Fruit fly (Drosophila melanogaster): ENCODE results near the gene CG4325.

Gene CG4325

dm6 chrX:2065073-2065472 is 21.5 kb upstream of the CG4325 start, which contains the start of gene CG4281 (continued):
- TF ChIP-seq Vsx1 (GFP tag; optimal IDR thresholded peaks at IDR 0.05) (no peak), wor (GFP tag; IDR thresholded peaks at IDR 0.05) (no peak), CG11085 (GFP tag; IDR thresholded peaks at IDR 0.05) (no peak), BEAF-32 (GFP tag; optimal IDR thresholded peaks at IDR 0.05) (peak; percentile 88), NC2α (GFP tag; optimal IDR thresholded peaks at IDR 0.05) (no peak), Hr39 (optimal IDR thresholded peaks at IDR 0.05) (no peak), fd3F (GFP tag; optimal IDR thresholded peaks at IDR 0.05) (no peak), Dbx (GFP tag; IDR thresholded peaks at IDR 0.05) (no peak), Chrac-16 (GFP tag; optimal IDR thresholded peaks at IDR 0.05) (no peak), CG7928 (GFP tag; optimal IDR thresholded peaks at IDR 0.05) (no peak), Awh (GFP tag; IDR thresholded peaks at IDR 0.05) (no peak), mld (GFP tag; IDR thresholded peaks at IDR 0.05; ENCODE audit: partially characterized antibody) (peak; percentile 77), bigmax (GFP tag; optimal IDR thresholded peaks at IDR 0.05) (no peak), Taf1 (GFP tag; IDR thresholded peaks at IDR 0.05) (no peak), Dek (tag; optimal IDR thresholded peaks at IDR 0.05) (no peak), CG6254 (GFP tag; optimal IDR thresholded peaks at IDR 0.05) (no peak), gt (GFP tag; IDR thresholded peaks at IDR 0.05) (no peak), CG7271 (tag; optimal IDR thresholded peaks at IDR 0.05) (no peak), usp (GFP tag; optimal IDR thresholded peaks at IDR 0.05) (no peak), CG1832 (GFP tag; optimal IDR thresholded peaks at IDR 0.05) (no peak), sr (GFP tag; IDR thresholded peaks at IDR 0.05) (no peak), MBD-R2 (GFP tag; IDR thresholded peaks at IDR 0.05) (no peak; the same call in 1 of the 2 replicates), crol (GFP tag; IDR thresholded peaks at IDR 0.05) (no peak), pros (GFP tag; optimal IDR thresholded peaks at IDR 0.05) (no peak), E2f1 (GFP tag; IDR thresholded peaks at IDR 0.05) (no peak), YL-1 (GFP tag; optimal IDR thresholded peaks at IDR 0.05) (peak; percentile 27), CG1529 (GFP tag; optimal IDR thresholded peaks at IDR 0.05) (no peak), Dip3 (GFP tag; optimal IDR thresholded peaks at IDR 0.05) (no peak), prd (optimal IDR thresholded peaks at IDR 0.05) (no peak), prd (GFP tag; IDR thresholded peaks at IDR 0.05) (no peak), Hmr (GFP tag; optimal IDR thresholded peaks at IDR 0.05) (no peak), dan (GFP tag; IDR thresholded peaks at IDR 0.05) (no peak), CG3281 (GFP tag; optimal IDR thresholded peaks at IDR 0.05) (no peak), Doc2 (GFP tag; IDR thresholded peaks at IDR 0.05) (no peak), tap (tag; optimal IDR thresholded peaks at IDR 0.05) (no peak), tx (GFP tag; optimal IDR thresholded peaks at IDR 0.05) (no peak), Usf (GFP tag; optimal IDR thresholded peaks at IDR 0.05) (no peak), HHEX (GFP tag; optimal IDR thresholded peaks at IDR 0.05) (no peak), Gug (GFP tag; IDR thresholded peaks at IDR 0.05) (no peak), CG17186 (GFP tag; optimal IDR thresholded peaks at IDR 0.05) (peak; percentile 1), Bdp1 (GFP tag; optimal IDR thresholded peaks at IDR 0.05) (no peak), nau (GFP tag; optimal IDR thresholded peaks at IDR 0.05) (no peak), cas (GFP tag; IDR thresholded peaks at IDR 0.05) (no peak), fd64A (GFP tag; optimal IDR thresholded peaks at IDR 0.05) (no peak), CG1792 (GFP tag; optimal IDR thresholded peaks at IDR 0.05) (no peak), CG30431 (GFP tag; optimal IDR thresholded peaks at IDR 0.05) (no peak), sug (tag; optimal IDR thresholded peaks at IDR 0.05) (no peak), zen (tag; optimal IDR thresholded peaks at IDR 0.05) (no peak), slp2 (GFP tag; optimal IDR thresholded peaks at IDR 0.05) (no peak), CG6654 (GFP tag; optimal IDR thresholded peaks at IDR 0.05) (no peak), tio (GFP tag; optimal IDR thresholded peaks at IDR 0.05) (no peak), CG15011 (GFP tag; optimal IDR thresholded peaks at IDR 0.05) (no peak), CG10431 (GFP tag; optimal IDR thresholded peaks at IDR 0.05) (no peak)
